Fruit fly (Drosophila melanogaster): ENCODE data around the gene CG32354.

- TF ChIP-seq pad (GFP tag; optimal IDR thresholded peaks at IDR 0.05): no peak
- no peak for TF ChIP-seq bab1 (GFP tag; optimal IDR thresholded peaks at IDR 0.05)
- no peak for TF ChIP-seq cnc (optimal IDR thresholded peaks at IDR 0.05)
- no peak for TF ChIP-seq kay (GFP tag; ENCODE audit: borderline replicate concordance)
These were observed 42.8 kb downstream of the CG32354 start for dm6 chr3L:8379161-8379560.

Data from whole organism, adult.